Fruit fly (Drosophila melanogaster): ENCODE data around the gene CG32638.

The CG32638 gene

DNA sequence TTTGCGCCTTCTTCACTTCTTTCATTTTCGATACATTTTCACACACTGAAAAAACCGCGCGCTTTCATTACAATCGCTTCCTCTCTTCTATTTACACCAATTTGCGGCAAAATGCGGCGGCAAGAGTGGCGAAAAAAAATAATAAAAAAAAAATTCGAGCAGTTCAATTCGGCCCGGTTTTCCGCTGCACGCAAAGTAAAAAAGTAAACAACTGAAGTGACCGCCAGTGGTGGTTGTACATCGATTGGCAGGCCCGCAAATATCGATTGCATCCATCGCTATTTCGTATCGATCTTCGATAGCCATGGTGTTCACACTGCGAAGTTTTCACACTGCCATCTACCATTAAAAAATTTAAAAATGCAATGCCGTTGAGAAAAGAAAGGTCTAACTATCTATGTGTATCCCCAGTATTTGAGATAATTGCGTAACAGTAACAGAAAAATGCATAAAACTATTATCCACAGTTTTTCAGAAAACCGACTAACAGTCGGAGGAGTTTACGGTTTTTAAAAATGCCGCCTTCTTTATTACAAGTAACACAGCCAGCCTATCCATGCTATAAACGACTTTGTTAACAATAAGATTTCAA is 16.3 kb downstream of the CG32638 start, which contains the start of gene Chpf (continued):
- TF ChIP-seq Trl (optimal IDR thresholded peaks at IDR 0.05) (peak in 1 of 2 experiments; percentile 10), Trl (GFP tag; optimal IDR thresholded peaks at IDR 0.05) (no peak), hb (GFP tag; IDR thresholded peaks at IDR 0.05; ENCODE audit: partially characterized antibody) (peak; percentile 84), CG12744 (GFP tag; optimal IDR thresholded peaks at IDR 0.05) (no peak), sna (GFP tag; IDR thresholded peaks at IDR 0.05; ENCODE audit: partially characterized antibody) (peak; percentile 59; the same call in 1 of the 2 replicates), Ssrp (tag; optimal IDR thresholded peaks at IDR 0.05) (no peak), pb (GFP tag; optimal IDR thresholded peaks at IDR 0.05) (no peak), CG16813 (GFP tag; IDR thresholded peaks at IDR 0.05; ENCODE audit: partially characterized antibody) (peak; percentile 91), ttk (GFP tag; IDR thresholded peaks at IDR 0.05) (no peak), prd (optimal IDR thresholded peaks at IDR 0.05) (no peak), prd (GFP tag; IDR thresholded peaks at IDR 0.05) (peak; percentile 38; the same call in 1 of the 3 replicates), sqz (GFP tag; optimal IDR thresholded peaks at IDR 0.05) (peak; percentile 50), Lpt (GFP tag; optimal IDR thresholded peaks at IDR 0.05) (no peak), Dref (GFP tag; IDR thresholded peaks at IDR 0.05) (peak; percentile 95), NK7.1 (GFP tag; optimal IDR thresholded peaks at IDR 0.05) (peak; percentile 9), en (GFP tag; optimal IDR thresholded peaks at IDR 0.05) (no peak), ara (GFP tag; IDR thresholded peaks at IDR 0.05) (no peak), ato (GFP tag; IDR thresholded peaks at IDR 0.05; ENCODE audit: partially characterized antibody) (peak; percentile 74; the same call in 1 of the 2 replicates), CG15073 (GFP tag; optimal IDR thresholded peaks at IDR 0.05) (no peak), bcd (GFP tag; optimal IDR thresholded peaks at IDR 0.05) (no peak), CG30020 (tag; optimal IDR thresholded peaks at IDR 0.05) (peak; percentile 63), CG17385 (GFP tag; optimal IDR thresholded peaks at IDR 0.05) (peak; percentile 6), Ets65A (GFP tag) (peak; percentile 68), az2 (GFP tag; optimal IDR thresholded peaks at IDR 0.05) (no peak), CG9932 (GFP tag; IDR thresholded peaks at IDR 0.05) (peak; percentile 49; the same call in 1 of the 2 replicates), unc-4 (GFP tag; IDR thresholded peaks at IDR 0.05; ENCODE audit: partially characterized antibody) (peak; percentile 65), Nf-YB (GFP tag; optimal IDR thresholded peaks at IDR 0.05) (no peak), CG16815 (GFP tag; optimal IDR thresholded peaks at IDR 0.05) (no peak), kah (GFP tag; optimal IDR thresholded peaks at IDR 0.05) (peak; percentile 80), CG6175 (GFP tag; IDR thresholded peaks at IDR 0.05) (no peak), pan (optimal IDR thresholded peaks at IDR 0.05) (no peak), pan (GFP tag; optimal IDR thresholded peaks at IDR 0.05 in 1 of 2, IDR thresholded peaks at IDR 0.05 in 1 of 2) (peak in 1 of 2 experiments; percentile 28), vnd (GFP tag; IDR thresholded peaks at IDR 0.05; ENCODE audit: partially characterized antibody) (peak; percentile 87), CG10147 (GFP tag; optimal IDR thresholded peaks at IDR 0.05) (no peak), CTCF (GFP tag; optimal IDR thresholded peaks at IDR 0.05) (no peak), pum (GFP tag; optimal IDR thresholded peaks at IDR 0.05) (no peak), Drgx (GFP tag; IDR thresholded peaks at IDR 0.05) (peak; percentile 30), Pdp1 (GFP tag; optimal IDR thresholded peaks at IDR 0.05) (peak in 1 of 2 experiments; percentile 22), Doc3 (GFP tag; IDR thresholded peaks at IDR 0.05; ENCODE audit: partially characterized antibody) (peak; percentile 50; the same call in 1 of the 3 replicates), Med (GFP tag) (peak; percentile 87), NFAT (GFP tag; IDR thresholded peaks at IDR 0.05) (0 out of 2 replicates have a peak, but pooled peaks have one; percentile 20), Awh (GFP tag; IDR thresholded peaks at IDR 0.05) (no peak), CG15514 (GFP tag; optimal IDR thresholded peaks at IDR 0.05) (peak; percentile 25), Sin3A (optimal IDR thresholded peaks at IDR 0.05) (peak; percentile 45), Camta (GFP tag; optimal IDR thresholded peaks at IDR 0.05) (no peak), vvl (GFP tag; IDR thresholded peaks at IDR 0.05) (0 out of 2 replicates have a peak, but pooled peaks have one; percentile 14), sens (GFP tag) (peak; percentile 51), ssp (GFP tag; IDR thresholded peaks at IDR 0.05) (peak; percentile 83), CG34422 (GFP tag; IDR thresholded peaks at IDR 0.05) (peak; percentile 73; the same call in 1 of the 3 replicates), gfzf (GFP tag; optimal IDR thresholded peaks at IDR 0.05) (peak; percentile 16), BEAF-32 (GFP tag; optimal IDR thresholded peaks at IDR 0.05) (peak; percentile 83)
